Worm (Caenorhabditis elegans) whole organism, L4 larva: ENCODE data around the gene ZK930.6.

Experiments used
- R02D3.7 ChIP-seq: fragments of 150-350 bp; sonication (generic microtip); optimal IDR thresholded peaks from 3 replicates; lab custom pipeline; 2014; ENCODE audit warnings: missing biosample characterization, missing genetic modification characterization
- daf-19 ChIP-seq: fragments of 200-800 bp; sonication (Bioruptor generic); conservative IDR thresholded peaks from 2 replicates; pipeline ENCODE4 v1.3.6; 2022; ENCODE audit warnings: missing genetic modification characterization, missing compliant biosample characterization
- nhr-76 ChIP-seq: fragments of 150-350 bp; optimal IDR thresholded peaks from 2 replicates; lab custom pipeline; 2014; ENCODE audit warnings: missing biosample characterization, missing genetic modification characterization

- TF ChIP-seq daf-19 (GFP tag; lab: Robert Waterston, UW) (no peak), R02D3.7 (no peak), nhr-76 (no peak)
Measured at ce11 chrII:11880456-11881353, 3.0 kb upstream of the ZK930.6 start.
